Worm (Caenorhabditis elegans) whole organism, young adult: ENCODE data around the gene mab-21.

ENCODE experiments used
- B0261.1 ChIP-seq: sonication (generic microtip); optimal IDR thresholded peaks from 2 replicates; lab custom pipeline; 2016; ENCODE audit warnings: mild to moderate bottlenecking, missing genetic modification characterization, moderate library complexity, missing compliant biosample characterization
- B0336.3 ChIP-seq: fragments of 200-800 bp; sonication (Bioruptor generic); IDR thresholded peaks from 2 replicates; pipeline ENCODE4 v1.3.6; 2022; ENCODE audit warnings: missing genetic modification characterization, missing compliant biosample characterization
- F23B12.7 ChIP-seq: sonication (generic microtip); optimal IDR thresholded peaks from 2 replicates; lab custom pipeline; 2017; ENCODE audit warnings: missing genetic modification characterization, mild to moderate bottlenecking, missing compliant biosample characterization, antibody characterized with exemption, moderate library complexity; ENCODE audit not compliant: insufficient read depth
- F33H1.4 ChIP-seq: fragments of 200-800 bp; sonication (Bioruptor generic); IDR thresholded peaks from 2 replicates; pipeline ENCODE4 v1.3.6; 2022; ENCODE audit warnings: missing genetic modification reagents, missing genetic modification characterization, missing compliant biosample characterization
- F49E8.2 ChIP-seq: sonication (generic microtip); optimal IDR thresholded peaks from 3 replicates; lab custom pipeline; 2017; ENCODE audit warnings: missing genetic modification characterization, mild to moderate bottlenecking, missing compliant biosample characterization, antibody characterized with exemption, moderate library complexity; ENCODE audit not compliant: insufficient read depth
- F55B11.4 ChIP-seq: sonication (generic microtip); optimal IDR thresholded peaks from 2 replicates; lab custom pipeline; 2016; ENCODE audit warnings: missing compliant biosample characterization, missing genetic modification characterization, borderline replicate concordance; ENCODE audit not compliant: insufficient read depth
- K12H6.12 ChIP-seq: fragments of 200-800 bp; sonication (Bioruptor generic); optimal IDR thresholded peaks from 2 replicates; lab custom pipeline; 2018; ENCODE audit warnings: mild to moderate bottlenecking, missing genetic modification characterization, missing compliant biosample characterization
- Y53F4B.3 ChIP-seq: fragments of 200-800 bp; sonication (Bioruptor generic); IDR thresholded peaks from 2 replicates; pipeline ENCODE4 v1.3.6; 2022; ENCODE audit warnings: missing genetic modification reagents, missing genetic modification characterization, missing compliant biosample characterization
- Y56A3A.18 ChIP-seq: fragments of 200-800 bp; sonication (Bioruptor generic); IDR thresholded peaks from 2 replicates; pipeline ENCODE4 v1.3.6; 2022; ENCODE audit warnings: missing genetic modification reagents, missing genetic modification characterization, missing compliant biosample characterization
- Y95B8A.8 ChIP-seq: fragments of 200-800 bp; sonication (Bioruptor generic); IDR thresholded peaks from 2 replicates; pipeline ENCODE4 v1.3.6; 2022; ENCODE audit warnings: missing genetic modification reagents, missing genetic modification characterization, missing compliant biosample characterization
- ZK185.1 ChIP-seq: sonication (generic microtip); optimal IDR thresholded peaks from 2 replicates; lab custom pipeline; 2016; ENCODE audit warnings: mild to moderate bottlenecking, missing genetic modification characterization, missing compliant biosample characterization; ENCODE audit not compliant: poor library complexity, severe bottlenecking
- aptf-2 ChIP-seq: fragments of 200-800 bp; sonication (Bioruptor generic); conservative IDR thresholded peaks from 2 replicates; pipeline ENCODE4 v1.3.6; 2022; ENCODE audit warnings: missing genetic modification reagents, missing genetic modification characterization, missing compliant biosample characterization
- atf-7 ChIP-seq: sonication (generic microtip); optimal IDR thresholded peaks from 2 replicates; lab custom pipeline; 2017; ENCODE audit warnings: mild to moderate bottlenecking, missing genetic modification characterization, missing compliant biosample characterization
- athp-1 ChIP-seq: sonication (generic microtip); optimal IDR thresholded peaks from 2 replicates; lab custom pipeline; 2017; ENCODE audit warnings: mild to moderate bottlenecking, missing genetic modification characterization, missing compliant biosample characterization
- bed-1 ChIP-seq: fragments of 200-800 bp; sonication (Bioruptor generic); IDR thresholded peaks from 2 replicates; pipeline ENCODE4 v1.3.6; 2022; ENCODE audit warnings: missing genetic modification reagents, missing genetic modification characterization, missing compliant biosample characterization
- bed-2 ChIP-seq: fragments of 200-800 bp; sonication (Bioruptor generic); IDR thresholded peaks from 2 replicates; pipeline ENCODE4 v1.3.6; 2022; ENCODE audit warnings: missing genetic modification reagents, missing genetic modification characterization, missing compliant biosample characterization
- cebp-1 ChIP-seq, 2 experiments: fragments of 200-800 bp in 1 of 2; sonication (Bioruptor generic) in 1 of 2; sonication (generic microtip) in 1 of 2; IDR thresholded peaks in 1 of 2; optimal IDR thresholded peaks in 1 of 2; 2 replicates each; pipeline versions ENCODE4 v1.3.6 to Lab custom; 2017 to 2022; ENCODE audit warnings: missing compliant biosample characterization in 2 of 2, missing genetic modification characterization in 2 of 2, mild to moderate bottlenecking in 1 of 2, missing genetic modification reagents in 1 of 2, moderate library complexity in 1 of 2
- ceh-58 ChIP-seq: fragments of 200-800 bp; sonication (Bioruptor generic); IDR thresholded peaks from 2 replicates; pipeline ENCODE4 v1.3.6; 2022; ENCODE audit warnings: missing genetic modification characterization, missing compliant biosample characterization
- ceh-91 ChIP-seq: fragments of 200-800 bp; sonication (Bioruptor generic); IDR thresholded peaks from 2 replicates; pipeline ENCODE4 v1.3.6; 2022; ENCODE audit warnings: missing genetic modification reagents, missing genetic modification characterization, missing compliant biosample characterization
- dpff-1 ChIP-seq: sonication (generic microtip); optimal IDR thresholded peaks from 2 replicates; lab custom pipeline; 2017; ENCODE audit warnings: mild to moderate bottlenecking, missing genetic modification characterization, missing compliant biosample characterization
- dpl-1 ChIP-seq: fragments of 150-350 bp; optimal IDR thresholded peaks from 2 replicates; lab custom pipeline; 2014; ENCODE audit warnings: missing biosample characterization, missing genetic modification reagents, missing genetic modification characterization
- efl-1 ChIP-seq: fragments of 150-350 bp; optimal IDR thresholded peaks from 2 replicates; lab custom pipeline; 2014; ENCODE audit warnings: missing biosample characterization, missing genetic modification reagents, missing genetic modification characterization
- egl-18 ChIP-seq: fragments of 200-800 bp; sonication (Bioruptor generic); IDR thresholded peaks from 2 replicates; pipeline ENCODE4 v1.3.6; 2022; ENCODE audit warnings: missing genetic modification reagents, missing genetic modification characterization, missing compliant biosample characterization
- egrh-3 ChIP-seq: fragments of 200-800 bp; sonication (Bioruptor generic); IDR thresholded peaks from 2 replicates; pipeline ENCODE4 v1.3.6; 2022; ENCODE audit warnings: missing genetic modification reagents, missing genetic modification characterization, missing compliant biosample characterization
- ekl-4 ChIP-seq: fragments of 200-800 bp; sonication (Bioruptor generic); IDR thresholded peaks from 2 replicates; pipeline ENCODE4 v1.3.6; 2022; ENCODE audit warnings: missing genetic modification reagents, missing genetic modification characterization, missing compliant biosample characterization
- him-1 ChIP-seq: sonication (generic microtip); optimal IDR thresholded peaks from 2 replicates; lab custom pipeline; 2016; ENCODE audit warnings: missing genotype, missing genetic modification reagents, missing genetic modification characterization, missing compliant biosample characterization
- hmg-1.2 ChIP-seq: fragments of 200-800 bp; sonication (Bioruptor generic); IDR thresholded peaks from 2 replicates; pipeline ENCODE4 v1.3.6; 2022; ENCODE audit warnings: missing genetic modification reagents, missing genetic modification characterization, missing compliant biosample characterization
- hrde-1 ChIP-seq: sonication (generic microtip); optimal IDR thresholded peaks from 2 replicates; lab custom pipeline; 2016; ENCODE audit warnings: missing genetic modification characterization, mild to moderate bottlenecking, missing compliant biosample characterization, moderate library complexity, missing genotype, missing genetic modification reagents, borderline replicate concordance
- let-526 ChIP-seq: fragments of 200-800 bp; sonication (Bioruptor generic); IDR thresholded peaks from 2 replicates; pipeline ENCODE4 v1.3.6; 2022; ENCODE audit warnings: missing genetic modification reagents, missing genetic modification characterization, missing compliant biosample characterization
- let-607 ChIP-seq, 2 experiments: fragments of 200-800 bp in 1 of 2; sonication (Bioruptor generic) in 1 of 2; sonication (generic microtip) in 1 of 2; optimal IDR thresholded peaks; 2 replicates each; lab custom pipeline; 2016 to 2018; ENCODE audit warnings: mild to moderate bottlenecking in 2 of 2, missing compliant biosample characterization in 2 of 2, missing genetic modification characterization in 2 of 2, moderate library complexity in 2 of 2, missing genotype in 1 of 2
- lin-35 ChIP-seq, 3 experiments: fragments of 150-350 bp in 2 of 3; sonication (generic microtip) in 1 of 3; optimal IDR thresholded peaks; 2 replicates each; lab custom pipeline; 2014 to 2018; ENCODE audit warnings: missing biosample characterization in 3 of 3, missing genetic modification characterization in 3 of 3, missing genetic modification reagents in 3 of 3
- lin-54 ChIP-seq: fragments of 200-800 bp; sonication (Bioruptor generic); optimal IDR thresholded peaks from 2 replicates; lab custom pipeline; 2018; ENCODE audit warnings: mild to moderate bottlenecking, missing genetic modification characterization, missing compliant biosample characterization
- madf-3 ChIP-seq: fragments of 200-800 bp; sonication (Bioruptor generic); IDR thresholded peaks from 2 replicates; pipeline ENCODE4 v1.3.6; 2022; ENCODE audit warnings: missing genetic modification reagents, missing genetic modification characterization, missing compliant biosample characterization
- madf-8 ChIP-seq: fragments of 200-800 bp; sonication (Bioruptor generic); conservative IDR thresholded peaks from 2 replicates; pipeline ENCODE4 v1.3.6; 2022; ENCODE audit warnings: missing genetic modification reagents, missing genetic modification characterization, missing compliant biosample characterization
- mcd-1 ChIP-seq: fragments of 200-800 bp; sonication (Bioruptor generic); IDR thresholded peaks from 2 replicates; pipeline ENCODE4 v1.3.6; 2022; ENCODE audit warnings: missing genetic modification reagents, missing genetic modification characterization, missing compliant biosample characterization
- nfya-2 ChIP-seq: fragments of 200-800 bp; sonication (Bioruptor generic); IDR thresholded peaks from 2 replicates; pipeline ENCODE4 v1.3.6; 2022; ENCODE audit warnings: missing genetic modification reagents, missing genetic modification characterization, missing compliant biosample characterization
- nhr-80 ChIP-seq: sonication (generic microtip); optimal IDR thresholded peaks from 2 replicates; lab custom pipeline; 2016; ENCODE audit warnings: missing genetic modification characterization, missing compliant biosample characterization
- rcor-1 ChIP-seq: fragments of 200-800 bp; sonication (Bioruptor generic); IDR thresholded peaks from 2 replicates; pipeline ENCODE4 v1.3.6; 2022; ENCODE audit warnings: missing genetic modification reagents, missing genetic modification characterization, missing compliant biosample characterization
- sea-2 ChIP-seq: fragments of 200-800 bp; sonication (Bioruptor generic); IDR thresholded peaks from 2 replicates; pipeline ENCODE4 v1.3.6; 2022; ENCODE audit warnings: missing genetic modification characterization, missing compliant biosample characterization
- snpc-3.4 ChIP-seq: sonication (generic microtip); optimal IDR thresholded peaks from 2 replicates; lab custom pipeline; 2017; ENCODE audit warnings: missing genetic modification characterization, mild to moderate bottlenecking, missing compliant biosample characterization, antibody characterized with exemption, moderate library complexity, missing genotype, missing genetic modification reagents
- xnd-1 ChIP-seq: sonication (generic microtip); optimal IDR thresholded peaks from 2 replicates; lab custom pipeline; 2016; ENCODE audit warnings: missing genotype, missing genetic modification reagents, missing genetic modification characterization, missing compliant biosample characterization
- ztf-22 ChIP-seq: fragments of 200-800 bp; sonication (Bioruptor generic); optimal IDR thresholded peaks from 2 replicates; lab custom pipeline; 2018; ENCODE audit warnings: mild to moderate bottlenecking, missing genetic modification characterization, moderate library complexity, missing compliant biosample characterization

mab-21 gene

ce11 chrIII:4649811-4650544, 49.4 kb downstream of the mab-21 start, which contains the start of gene ppm-2 (continued):
- TF ChIP-seq hmg-1.2 (GFP tag; lab: Robert Waterston, UW) (peak; percentile 17; the same call in 1 of the 2 replicates), atf-7 (tag; lab: Kevin White, UChicago) (peak; percentile 20), athp-1 (no peak), Y53F4B.3 (GFP tag; lab: Robert Waterston, UW) (0 out of 2 replicates have a peak, but pooled peaks have one; percentile 10), dpff-1 (tag; lab: Kevin White, UChicago) (no peak), egl-18 (no peak), dpl-1 (GFP tag; lab: Kevin White, UChicago) (peak; percentile 38), F33H1.4 (peak; percentile 97), Y56A3A.18 (GFP tag; lab: Robert Waterston, UW) (no peak; the same call in 1 of the 2 replicates), ekl-4 (GFP tag; lab: Robert Waterston, UW) (0 out of 2 replicates have a peak, but pooled peaks have one; percentile 58), F55B11.4 (no peak), lin-35 (GFP tag; optimal IDR thresholded peaks at IDR 0.05; lab: Kevin White, UChicago) (no peak), F49E8.2 (tag; lab: Kevin White, UChicago) (peak; percentile 87), nfya-2 (GFP tag; lab: Robert Waterston, UW) (no peak), rcor-1 (GFP tag; lab: Robert Waterston, UW) (peak; percentile 43; the same call in 1 of the 2 replicates), let-526 (GFP tag; lab: Robert Waterston, UW) (0 out of 2 replicates have a peak, but pooled peaks have one; percentile 35), nhr-80 (peak; percentile 31), xnd-1 (tag; lab: Kevin White, UChicago) (peak; percentile 97), cebp-1 (GFP tag; IDR thresholded peaks at IDR 0.05; lab: Robert Waterston, UW) (no peak), cebp-1 (tag; optimal IDR thresholded peaks at IDR 0.05; lab: Kevin White, UChicago) (no peak), snpc-3.4 (peak; percentile 53), mcd-1 (0 out of 2 replicates have a peak, but pooled peaks have one; percentile 13), madf-8 (peak; percentile 100), ZK185.1 (tag; lab: Kevin White, UChicago) (no peak), B0261.1 (tag; lab: Kevin White, UChicago) (no peak), madf-3 (0 out of 2 replicates have a peak, but pooled peaks have one; percentile 2), hrde-1 (tag; lab: Kevin White, UChicago) (no peak), B0336.3 (no peak), Y95B8A.8 (GFP tag; lab: Robert Waterston, UW) (no peak), K12H6.12 (no peak), lin-54 (peak; percentile 1), efl-1 (GFP tag; lab: Kevin White, UChicago) (peak; percentile 50), ceh-58 (GFP tag; lab: Robert Waterston, UW) (no peak), F23B12.7 (tag; lab: Kevin White, UChicago) (no peak), ztf-22 (GFP tag; lab: Kevin White, UChicago) (no peak), him-1 (peak; percentile 54), bed-2 (no peak), bed-1 (no peak), sea-2 (GFP tag; lab: Robert Waterston, UW) (no peak), aptf-2 (GFP tag; lab: Robert Waterston, UW) (0 out of 2 replicates have a peak, but pooled peaks have one; percentile 59), let-607 (tag; optimal IDR thresholded peaks at IDR 0.05; lab: Kevin White, UChicago) (peak in 1 of 2 experiments; percentile 25), ceh-91 (GFP tag; lab: Robert Waterston, UW) (peak; percentile 87), egrh-3 (GFP tag; lab: Robert Waterston, UW) (no peak)
